Worm (Caenorhabditis elegans): ENCODE results near the gene K02E11.3.

- TF ChIP-seq mab-9 (GFP tag; IDR thresholded peaks at IDR 0.05): no peak
- TF ChIP-seq egl-27 (tag; optimal IDR thresholded peaks at IDR 0.05): no peak
- no peak for TF ChIP-seq fos-1 (tag; optimal IDR thresholded peaks at IDR 0.05)
- no peak for TF ChIP-seq mep-1 (tag; optimal IDR thresholded peaks at IDR 0.05)
- no peak for TF ChIP-seq ceh-8 (GFP tag; optimal IDR thresholded peaks at IDR 0.05)
- TF ChIP-seq vab-15 (tag; optimal IDR thresholded peaks at IDR 0.05): no peak
- no peak for TF ChIP-seq nhr-47 (tag; optimal IDR thresholded peaks at IDR 0.05)
- no peak for TF ChIP-seq F16B12.6 (tag; optimal IDR thresholded peaks at IDR 0.05)
- TF ChIP-seq fkh-10 (GFP tag; optimal IDR thresholded peaks at IDR 0.05): no peak
- no peak for TF ChIP-seq lir-3 (tag; optimal IDR thresholded peaks at IDR 0.05; ENCODE audit: poor library complexity)
- no peak for TF ChIP-seq ceh-82 (tag; optimal IDR thresholded peaks at IDR 0.05)
- no peak for TF ChIP-seq pax-3 (tag; optimal IDR thresholded peaks at IDR 0.05)
- TF ChIP-seq nhr-11 (tag; optimal IDR thresholded peaks at IDR 0.05): no peak
- TF ChIP-seq aly-2 (tag; optimal IDR thresholded peaks at IDR 0.05): no peak
Measured at ce11 chrV:14270729-14271128, 24.1 kb upstream of the K02E11.3 start, which contains the start of gene F40G12.5.
